Fruit fly (Drosophila melanogaster) whole organism, embryonic: Measurements from ENCODE around the gene CG13047.

Experiments
- Blimp-1 ChIP-seq: fragments of 200-800 bp; sonication (Bioruptor generic); optimal IDR thresholded peaks from 3 replicates; lab custom pipeline; 2018; ENCODE audit warnings: missing biosample characterization, missing genetic modification characterization, mild to moderate bottlenecking, moderate library complexity, missing genetic modification reagents
- CG11504 ChIP-seq: fragments of 200-800 bp; sonication (Bioruptor generic); optimal IDR thresholded peaks from 3 replicates; lab custom pipeline; 2019; ENCODE audit warnings: missing biosample characterization, mild to moderate bottlenecking, missing genetic modification characterization, moderate library complexity
- CG11696 ChIP-seq: fragments of 200-800 bp; sonication (Bioruptor generic); IDR thresholded peaks from 2 replicates; pipeline ENCODE4 v1.3.6; 2022; ENCODE audit warnings: missing biosample characterization, missing genetic modification characterization
- CG13775 ChIP-seq: fragments of 200-800 bp; sonication (Bioruptor generic); optimal IDR thresholded peaks from 3 replicates; lab custom pipeline; 2017; ENCODE audit warnings: missing biosample characterization, mild to moderate bottlenecking, missing genetic modification characterization
- CG16779 ChIP-seq: fragments of 200-800 bp; sonication (Bioruptor generic); IDR thresholded peaks from 2 replicates; pipeline ENCODE4 v1.3.6; 2022; ENCODE audit warnings: missing biosample characterization, missing genetic modification characterization
- CG31441 ChIP-seq: fragments of 200-800 bp; sonication (Bioruptor generic); IDR thresholded peaks from 2 replicates; pipeline ENCODE4 v1.3.6; 2022; ENCODE audit warnings: missing biosample characterization, missing genetic modification characterization
- CG4282 ChIP-seq: fragments of 200-800 bp; sonication (Bioruptor generic); optimal IDR thresholded peaks from 2 replicates; lab custom pipeline; 2016; ENCODE audit warnings: missing biosample characterization, missing genetic modification characterization
- CG7556 ChIP-seq: fragments of 200-800 bp; sonication (Bioruptor generic); optimal IDR thresholded peaks from 2 replicates; lab custom pipeline; 2017; ENCODE audit warnings: missing biosample characterization, mild to moderate bottlenecking, missing genetic modification characterization
- CG7839 ChIP-seq: fragments of 200-800 bp; sonication (Bioruptor generic); optimal IDR thresholded peaks from 3 replicates; lab custom pipeline; 2018; ENCODE audit warnings: missing biosample characterization, mild to moderate bottlenecking, missing genetic modification characterization, moderate library complexity
- Dip2 ChIP-seq: fragments of 200-800 bp; sonication (Bioruptor generic); IDR thresholded peaks from 2 replicates; pipeline ENCODE4 v1.3.6; 2022; ENCODE audit warnings: missing biosample characterization, missing genetic modification characterization
- Eip74EF ChIP-seq, 2 experiments: fragments of 200-800 bp in 1 of 2; fragments of >200 bp in 1 of 2; sonication (Bioruptor generic) in 1 of 2; optimal IDR thresholded peaks; 2 replicates each; lab custom pipeline; 2017 to 2019; ENCODE audit warnings: missing biosample characterization in 2 of 2, missing genetic modification characterization in 2 of 2, mild to moderate bottlenecking in 1 of 2, moderate library complexity in 1 of 2
- H2.0 ChIP-seq: fragments of 200-800 bp; sonication (Bioruptor generic); IDR thresholded peaks from 2 replicates; pipeline ENCODE4 v1.3.6; 2022; ENCODE audit warnings: missing biosample characterization, missing genetic modification characterization
- Hr51 ChIP-seq, 2 experiments: fragments of 200-800 bp; sonication (Bioruptor generic); optimal IDR thresholded peaks; 2 replicates in 1 of 2; 3 replicates in 1 of 2; lab custom pipeline; 2016 to 2018; ENCODE audit warnings: missing biosample characterization in 2 of 2, missing genetic modification characterization in 2 of 2, mild to moderate bottlenecking in 1 of 2, moderate library complexity in 1 of 2
- Oli ChIP-seq: fragments of 200-800 bp; sonication (Bioruptor generic); optimal IDR thresholded peaks from 2 replicates; lab custom pipeline; 2018; ENCODE audit warnings: missing biosample characterization, mild to moderate bottlenecking, missing genetic modification characterization, moderate library complexity
- PHDP ChIP-seq: fragments of 200-800 bp; sonication (Bioruptor generic); optimal IDR thresholded peaks from 3 replicates; lab custom pipeline; 2018; ENCODE audit warnings: missing biosample characterization, mild to moderate bottlenecking, missing genetic modification characterization, moderate library complexity
- Ptx1 ChIP-seq: fragments of 200-800 bp; sonication (Bioruptor generic); IDR thresholded peaks from 2 replicates; pipeline ENCODE4 v1.3.6; 2022; ENCODE audit warnings: missing biosample characterization, missing genetic modification characterization
- Sox102F ChIP-seq: fragments of 200-800 bp; sonication (Bioruptor generic); optimal IDR thresholded peaks from 2 replicates; lab custom pipeline; 2018; ENCODE audit warnings: missing biosample characterization, mild to moderate bottlenecking, missing genetic modification characterization, moderate library complexity
- ab ChIP-seq: fragments of 200-800 bp; sonication (Bioruptor generic); optimal IDR thresholded peaks from 2 replicates; lab custom pipeline; 2016; ENCODE audit warnings: missing biosample characterization, missing genetic modification characterization
- ci ChIP-seq: fragments of 200-800 bp; sonication (Bioruptor generic); IDR thresholded peaks from 3 replicates; pipeline ENCODE4 v1.3.6; 2022; ENCODE audit warnings: missing biosample characterization, missing genetic modification characterization
- ewg ChIP-seq: fragments of 200-800 bp; sonication (Bioruptor generic); optimal IDR thresholded peaks from 3 replicates; lab custom pipeline; 2017; ENCODE audit warnings: mild to moderate bottlenecking, missing biosample characterization, missing genetic modification reagents, missing genetic modification characterization
- ftz-f1 ChIP-seq: fragments of 200-800 bp; sonication (Bioruptor generic); optimal IDR thresholded peaks from 2 replicates; lab custom pipeline; 2016; ENCODE audit warnings: missing biosample characterization, missing genetic modification characterization
- gcm ChIP-seq: fragments of 200-800 bp; sonication (Bioruptor generic); optimal IDR thresholded peaks from 2 replicates; lab custom pipeline; 2019; ENCODE audit warnings: missing biosample characterization, mild to moderate bottlenecking, missing genetic modification characterization, moderate library complexity
- gem ChIP-seq: fragments of 200-800 bp; sonication (Bioruptor generic); optimal IDR thresholded peaks from 2 replicates; lab custom pipeline; 2019; ENCODE audit warnings: missing biosample characterization, mild to moderate bottlenecking, missing genetic modification characterization, moderate library complexity
- knrl ChIP-seq: fragments of 200-800 bp; sonication (Bioruptor generic); IDR thresholded peaks from 3 replicates; pipeline ENCODE4 v1.3.6; 2022; ENCODE audit warnings: missing biosample characterization, missing genetic modification characterization; ENCODE audit not compliant: partially characterized antibody
- nmo ChIP-seq: fragments of 200-800 bp; sonication (Bioruptor generic); optimal IDR thresholded peaks from 2 replicates; lab custom pipeline; 2018; ENCODE audit warnings: missing biosample characterization, mild to moderate bottlenecking, missing genetic modification characterization, moderate library complexity
- nom ChIP-seq: fragments of 200-800 bp; sonication (Bioruptor generic); optimal IDR thresholded peaks from 2 replicates; lab custom pipeline; 2017; ENCODE audit warnings: missing biosample characterization, missing genetic modification characterization, mild to moderate bottlenecking, moderate library complexity, missing genetic modification reagents
- oc ChIP-seq: fragments of 200-800 bp; sonication (Bioruptor generic); optimal IDR thresholded peaks from 2 replicates; lab custom pipeline; 2018; ENCODE audit warnings: missing biosample characterization, mild to moderate bottlenecking, missing genetic modification characterization, moderate library complexity
- prd ChIP-seq, 3 experiments: fragments of >200 bp in 2 of 3; fragments of 200-800 bp in 1 of 3; sonication (Bioruptor generic) in 1 of 3; optimal IDR thresholded peaks in 2 of 3; IDR thresholded peaks in 1 of 3; 2 replicates in 2 of 3; 3 replicates in 1 of 3; pipeline versions ENCODE4 v1.3.6 to Lab custom; 2017 to 2022; ENCODE audit warnings: missing biosample characterization in 1 of 3, missing genetic modification characterization in 1 of 3
- row ChIP-seq: fragments of 200-800 bp; sonication (Bioruptor generic); IDR thresholded peaks from 3 replicates; pipeline ENCODE4 v1.3.6; 2022; ENCODE audit warnings: missing biosample characterization, missing genetic modification characterization
- sr ChIP-seq: fragments of 200-800 bp; sonication (Bioruptor generic); IDR thresholded peaks from 3 replicates; pipeline ENCODE4 v1.3.6; 2022; ENCODE audit warnings: missing biosample characterization, missing genetic modification characterization

CG13047 gene

dm6 chr3L:16305820-16306650 is 20.8 kb upstream of the CG13047 start, which contains the start of the genes CG13043 and CG13063 (continued):
- TF ChIP-seq CG31441 (0 out of 2 replicates have a peak, but pooled peaks have one; percentile 23), row (GFP tag; lab: Robert Waterston, UW) (peak; percentile 41; the same call in 1 of the 3 replicates), gcm (GFP tag; lab: Kevin White, UChicago) (no peak), Oli (tag; lab: Kevin White, UChicago) (peak; percentile 22), Eip74EF (GFP tag; optimal IDR thresholded peaks at IDR 0.05; lab: Kevin White, UChicago) (peak in 1 of 2 experiments; percentile 5), ab (no peak), CG11696 (GFP tag; lab: Robert Waterston, UW) (no peak), nmo (peak; percentile 10), CG4282 (no peak), Hr51 (GFP tag; optimal IDR thresholded peaks at IDR 0.05; lab: Kevin White, UChicago) (peak in 1 of 2 experiments; percentile 37), CG11504 (tag; lab: Kevin White, UChicago) (peak; percentile 59), PHDP (tag; lab: Kevin White, UChicago) (peak; percentile 3), knrl (no peak), ci (0 out of 3 replicates have a peak, but pooled peaks have one; percentile 32), ewg (GFP tag; lab: Kevin White, UChicago) (no peak), Ptx1 (GFP tag; lab: Robert Waterston, UW) (peak; percentile 35; the same call in 1 of the 2 replicates), oc (tag; lab: Kevin White, UChicago) (peak; percentile 7), CG16779 (GFP tag; lab: Robert Waterston, UW) (no peak), CG7556 (GFP tag; lab: Kevin White, UChicago) (peak; percentile 11), Sox102F (peak; percentile 35), CG7839 (tag; lab: Kevin White, UChicago) (peak; percentile 26), H2.0 (GFP tag; lab: Robert Waterston, UW) (0 out of 2 replicates have a peak, but pooled peaks have one; percentile 17), gem (tag; lab: Kevin White, UChicago) (peak; percentile 59)
- TF ChIP-seq, all 482 proteins: peak for 31

DNA sequence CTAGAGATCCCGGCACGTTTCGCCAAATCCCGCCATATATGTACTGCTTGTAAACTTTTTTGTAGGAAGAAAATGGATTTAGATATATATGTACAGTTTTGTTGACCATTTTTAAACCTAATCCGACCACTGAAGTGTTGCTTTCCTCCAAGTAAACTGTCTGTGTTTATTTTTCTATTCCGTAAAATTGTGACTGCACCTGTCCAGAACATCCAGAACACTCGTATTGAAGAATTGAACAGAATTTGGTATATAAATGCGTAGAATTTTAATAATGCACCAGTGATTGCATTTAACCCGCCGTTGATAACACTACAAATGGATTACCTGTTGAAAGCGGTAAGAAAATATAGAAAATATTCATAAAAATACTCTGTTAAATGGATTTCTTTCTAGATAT is 18.8 kb upstream of the CG13047 start, which contains the start of gene CG43249:
TSS of gene CG43249 (plus strand) at position 301 of the 400 bp plus-strand sequence.
- TF ChIP-seq nom (GFP tag; lab: Kevin White, UChicago) (no peak), Dip2 (GFP tag; lab: Robert Waterston, UW) (no peak), ftz-f1 (no peak), prd (optimal IDR thresholded peaks at IDR 0.05; lab: Kevin White, UChicago) (no peak), prd (GFP tag; IDR thresholded peaks at IDR 0.05; lab: Robert Waterston, UW) (no peak)

- no peak for TF ChIP-seq CG13775 (GFP tag; lab: Kevin White, UChicago)
- TF ChIP-seq Blimp-1, result peak; percentile 16
These were observed 17.9 kb upstream of the CG13047 start, which contains the start of gene CG13044 for dm6 chr3L:16303078-16303477. Gene CG13044, minus strand, starts transcription at chr3L:16303178.

dm6 chr3L:16301153-16301552 is 16.0 kb upstream of the CG13047 start, which contains the start of gene CG4982:
Gene CG4982, plus strand, starts transcription at chr3L:16301453.
- TF ChIP-seq sr (GFP tag; lab: Robert Waterston, UW), result no peak
